Fruit fly (Drosophila melanogaster): ENCODE results near the gene Ccp84Ac.

Ccp84Ac gene

dm6 chr3R:6686428-6686827 is 9.6 kb downstream of the Ccp84Ac start, which contains the start of gene Ccp84Ag:
Ccp84Ag (plus strand) TSS chr3R:6686728.
- TF ChIP-seq CG8478 (optimal IDR thresholded peaks at IDR 0.05) (no peak), CTCF (optimal IDR thresholded peaks at IDR 0.05) (no peak)

dm6 chr3R:6684145-6684544 is 11.9 kb downstream of the Ccp84Ac start, which contains the start of gene Edg84A:
Edg84A (plus strand) TSS chr3R:6684445.
- TF ChIP-seq CTCF (optimal IDR thresholded peaks at IDR 0.05) (no peak), CG8478 (optimal IDR thresholded peaks at IDR 0.05) (no peak)

dm6 chr3R:6683671-6684070 is 12.4 kb downstream of the Ccp84Ac start:
- TF ChIP-seq CTCF (optimal IDR thresholded peaks at IDR 0.05) (peak; percentile 76 to 91), CG8478 (optimal IDR thresholded peaks at IDR 0.05) (no peak)

- TF ChIP-seq CG8478 (optimal IDR thresholded peaks at IDR 0.05) (no peak), CTCF (optimal IDR thresholded peaks at IDR 0.05) (peak in 1 of 2 experiments; percentile 16)
Measured at dm6 chr3R:6683135-6683534, 12.9 kb downstream of the Ccp84Ac start.

- TF ChIP-seq CG8478 (optimal IDR thresholded peaks at IDR 0.05), result no peak
- TF ChIP-seq CTCF (optimal IDR thresholded peaks at IDR 0.05), result peak in 1 of 2 experiments; percentile 18
Measured at dm6 chr3R:6678480-6678879, 17.6 kb downstream of the Ccp84Ac start, which contains the start of gene lab. lab (minus strand) TSS chr3R:6678590.

DNA sequence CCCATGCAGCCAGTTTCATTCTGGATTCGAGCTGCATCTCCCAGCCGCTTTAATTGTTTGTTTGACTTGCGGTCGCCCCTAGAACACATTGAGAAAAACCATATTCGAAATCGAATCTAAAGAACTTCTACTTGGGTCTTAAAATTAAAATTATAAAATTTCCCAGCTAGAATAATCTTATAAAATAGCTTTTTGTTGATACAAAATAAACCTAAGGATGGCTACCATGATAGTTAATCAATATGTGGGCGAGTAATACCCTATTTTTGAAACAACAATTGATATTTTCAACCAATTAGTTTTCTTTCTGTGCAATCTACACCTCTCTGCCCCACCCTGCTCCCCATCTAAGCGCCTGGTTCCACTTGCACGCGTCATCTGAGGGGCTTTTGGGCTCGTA is 21.5 kb downstream of the Ccp84Ac start:
- TF ChIP-seq CG8478 (optimal IDR thresholded peaks at IDR 0.05), result no peak
- no peak for TF ChIP-seq CTCF (optimal IDR thresholded peaks at IDR 0.05)

DNA sequence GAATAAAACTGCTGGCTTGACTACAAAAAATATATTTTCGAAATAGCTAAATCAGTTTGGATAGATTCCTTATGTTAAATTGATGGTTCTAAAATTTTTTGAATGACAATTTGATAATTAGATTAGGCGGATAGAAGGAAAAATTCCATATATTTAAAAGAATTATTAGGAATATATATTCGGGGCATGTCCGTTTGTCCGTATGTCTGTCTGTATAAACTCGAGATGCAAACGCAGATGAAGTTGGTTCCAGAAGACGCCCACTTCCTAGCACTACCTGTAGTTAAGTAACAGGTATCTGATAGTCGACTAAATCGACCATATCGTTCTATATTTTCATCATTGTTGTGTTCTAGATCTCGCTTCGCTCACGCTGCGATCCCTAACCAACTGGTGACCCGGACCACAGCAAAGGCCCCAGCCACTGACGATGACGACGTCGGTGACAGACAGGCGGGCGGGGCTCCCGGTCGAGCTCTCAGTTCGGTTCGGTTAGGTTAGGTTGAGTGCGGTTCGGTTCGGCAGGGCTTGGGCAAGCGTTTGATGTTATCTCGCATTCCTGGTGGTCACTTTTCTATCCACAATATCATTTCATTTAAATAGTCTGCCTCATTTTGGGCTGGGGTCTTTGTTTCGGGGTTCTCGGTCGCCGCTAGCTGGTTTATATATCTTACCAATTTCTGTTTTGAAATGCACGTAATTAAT is 23.6 kb downstream of the Ccp84Ac start:
- TF ChIP-seq CTCF (optimal IDR thresholded peaks at IDR 0.05) (no peak), CG8478 (optimal IDR thresholded peaks at IDR 0.05) (no peak)

DNA sequence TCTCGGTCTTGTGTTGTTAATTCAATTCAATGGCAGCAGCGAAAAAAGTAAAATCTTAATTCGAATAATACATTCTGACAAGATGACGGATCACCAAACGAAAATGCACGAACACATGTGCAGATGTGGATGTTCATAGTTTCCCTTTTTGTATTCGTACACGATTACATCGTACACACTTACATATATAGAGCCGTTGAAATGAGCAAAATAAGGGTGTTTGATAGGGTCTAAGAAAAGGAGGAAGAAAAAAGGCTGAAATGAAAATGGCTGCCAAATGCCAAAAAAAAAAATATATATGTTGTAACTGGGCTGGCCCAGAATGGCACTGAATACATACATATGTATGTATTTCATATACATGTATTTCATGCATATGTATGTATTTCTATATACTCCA is 27.8 kb downstream of the Ccp84Ac start:
- TF ChIP-seq CG8478 (optimal IDR thresholded peaks at IDR 0.05), result no peak

dm6 chr3R:6667245-6667644 is 28.8 kb downstream of the Ccp84Ac start:
- TF ChIP-seq CTCF (optimal IDR thresholded peaks at IDR 0.05) (no peak), CG8478 (optimal IDR thresholded peaks at IDR 0.05) (no peak)

dm6 chr3R:6665117-6665654 is 30.9 kb downstream of the Ccp84Ac start:
- TF ChIP-seq CG8478 (optimal IDR thresholded peaks at IDR 0.05), result no peak
- no peak for TF ChIP-seq CTCF (optimal IDR thresholded peaks at IDR 0.05)

DNA sequence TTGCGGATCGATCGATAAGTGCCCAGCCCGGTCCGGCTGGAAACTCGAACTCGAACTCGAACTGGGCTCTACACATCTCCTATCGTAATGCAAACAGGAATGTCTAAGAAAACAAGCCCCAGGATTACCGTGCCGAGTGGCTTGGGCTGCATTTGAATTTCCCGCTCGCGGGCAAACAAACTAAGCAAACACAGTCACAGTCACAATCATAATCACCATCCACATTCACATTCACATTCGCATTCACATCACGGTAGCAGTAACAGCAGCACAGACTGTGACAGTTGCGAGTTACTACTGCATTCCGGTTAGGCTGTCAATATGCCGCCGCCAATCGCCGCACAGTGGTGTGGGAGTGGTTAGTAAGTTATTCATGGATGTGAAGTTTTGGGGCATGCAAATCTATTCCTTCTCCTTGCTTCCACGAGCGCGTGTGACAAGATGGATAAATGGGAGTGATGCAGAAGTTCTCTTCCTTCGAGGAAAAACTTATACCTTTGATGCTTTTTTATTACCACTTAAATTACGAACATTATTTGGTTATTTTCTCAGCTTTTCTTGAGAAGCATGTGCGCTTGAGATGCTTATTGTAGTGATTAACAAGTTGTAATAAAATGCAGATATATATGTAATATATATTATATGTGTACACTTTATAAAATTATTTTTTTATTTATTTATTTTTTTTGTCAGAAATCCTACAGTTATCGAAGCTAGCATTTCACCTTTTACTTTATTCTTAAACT is 31.5 kb downstream of the Ccp84Ac start:
- no peak for TF ChIP-seq CTCF (optimal IDR thresholded peaks at IDR 0.05)
- TF ChIP-seq CG8478 (optimal IDR thresholded peaks at IDR 0.05), result no peak

dm6 chr3R:6663289-6663666 is 32.8 kb downstream of the Ccp84Ac start:
- TF ChIP-seq CTCF (optimal IDR thresholded peaks at IDR 0.05) (no peak), CG8478 (optimal IDR thresholded peaks at IDR 0.05) (no peak)

dm6 chr3R:6662613-6663288 is 33.3 kb downstream of the Ccp84Ac start:
- no peak for TF ChIP-seq CTCF (optimal IDR thresholded peaks at IDR 0.05)
- TF ChIP-seq CG8478 (optimal IDR thresholded peaks at IDR 0.05), result no peak

DNA sequence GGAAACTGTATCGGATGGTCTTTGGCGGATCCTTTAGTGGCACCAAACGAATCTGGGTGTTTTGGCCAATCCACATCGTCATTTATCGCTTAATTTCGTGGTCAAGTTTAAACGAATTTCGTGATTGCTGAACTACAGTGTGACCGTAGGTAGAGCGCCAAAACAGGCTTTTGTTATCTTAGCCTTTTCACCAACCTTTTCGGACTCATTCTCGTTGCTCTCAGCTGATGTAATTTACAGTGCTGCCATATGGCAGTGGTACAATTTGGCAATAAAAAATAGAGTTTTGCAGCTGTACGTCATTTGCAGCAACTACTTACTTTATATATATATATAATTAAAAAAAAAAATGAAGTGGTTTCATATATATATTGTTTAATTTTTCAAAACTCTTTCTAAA is 36.1 kb downstream of the Ccp84Ac start, which contains the start of gene agt:
TSS of gene agt (minus strand) at position 160 of the 400 bp plus-strand sequence.
- TF ChIP-seq CG8478 (optimal IDR thresholded peaks at IDR 0.05), result no peak
- TF ChIP-seq CTCF (optimal IDR thresholded peaks at IDR 0.05), result peak; percentile 70 to 74
